Fruit fly (Drosophila melanogaster) whole organism, prepupa: ENCODE results near the gene eIF2Bepsilon.

Experiments
- Blimp-1 ChIP-seq: fragments of 200-800 bp; sonication (Bioruptor generic); optimal IDR thresholded peaks from 3 replicates; lab custom pipeline; 2017; ENCODE audit warnings: missing biosample characterization, missing genetic modification characterization, mild to moderate bottlenecking, moderate library complexity, missing genetic modification reagents
- CG1621 ChIP-seq: fragments of 200-800 bp; sonication (Bioruptor generic); optimal IDR thresholded peaks from 3 replicates; lab custom pipeline; 2018; ENCODE audit warnings: missing biosample characterization, mild to moderate bottlenecking, missing genetic modification characterization

- no peak for TF ChIP-seq CG1621
- TF ChIP-seq Blimp-1 = no peak
These were observed 22.4 kb downstream of the eIF2Bepsilon start, which contains the start of gene arm for dm6 chrX:1900123-1900818.
